Worm (Caenorhabditis elegans) whole organism, L4 larva: ENCODE measurements around the gene Y56A3A.2.

Experiments used
- ama-1 ChIP-seq: fragments of 150-350 bp; optimal IDR thresholded peaks from 2 replicates; lab custom pipeline; 2014; ENCODE audit warnings: inconsistent platforms, mixed read lengths
- ceh-28 ChIP-seq: fragments of 150-350 bp; optimal IDR thresholded peaks from 2 replicates; lab custom pipeline; 2014; ENCODE audit warnings: missing biosample characterization, missing genetic modification reagents, missing genetic modification characterization
- dpl-1 ChIP-seq: fragments of 150-350 bp; optimal IDR thresholded peaks from 2 replicates; lab custom pipeline; 2014; ENCODE audit warnings: missing biosample characterization, missing genetic modification reagents, missing genetic modification characterization

- TF ChIP-seq ama-1 (lab: Kevin White, UChicago) (no peak), dpl-1 (GFP tag; lab: Kevin White, UChicago) (no peak), ceh-28 (tag; lab: Kevin White, UChicago) (no peak)
Observed at ce11 chrIII:11874242-11874641, 12.2 kb upstream of the Y56A3A.2 start.
